Fruit fly (Drosophila melanogaster): ENCODE results near the gene CG12025.

Gene CG12025

dm6 chr3L:1855491-1855890 is 9.7 kb upstream of the CG12025 start, which contains the start of gene CNMa:
TSS of gene CNMa (minus strand) at chr3L:1855591.
- TF ChIP-seq CG9948 (tag; optimal IDR thresholded peaks at IDR 0.05): no peak
- no peak for TF ChIP-seq CG8301 (tag; optimal IDR thresholded peaks at IDR 0.05)
- TF ChIP-seq CG12605 (GFP tag; IDR thresholded peaks at IDR 0.05): no peak
- no peak for TF ChIP-seq CG13204 (GFP tag; optimal IDR thresholded peaks at IDR 0.05)
- TF ChIP-seq CG34367 (tag; optimal IDR thresholded peaks at IDR 0.05): no peak
- no peak for TF ChIP-seq rn (GFP tag; IDR thresholded peaks at IDR 0.05)
- no peak for TF ChIP-seq CG32121 (GFP tag; IDR thresholded peaks at IDR 0.05)
- TF ChIP-seq CG15710 (tag; optimal IDR thresholded peaks at IDR 0.05): no peak
- no peak for TF ChIP-seq gl (tag; optimal IDR thresholded peaks at IDR 0.05)
- TF ChIP-seq CG10348 (GFP tag; IDR thresholded peaks at IDR 0.05): no peak
- no peak for TF ChIP-seq Ets98B (GFP tag; IDR thresholded peaks at IDR 0.05)
- TF ChIP-seq Snoo (tag; optimal IDR thresholded peaks at IDR 0.05): no peak
- no peak for TF ChIP-seq CG17806 (tag; optimal IDR thresholded peaks at IDR 0.05)
- TF ChIP-seq Pif1A (GFP tag; optimal IDR thresholded peaks at IDR 0.05): no peak

dm6 chr3L:1856467-1857350 is 8.5 kb upstream of the CG12025 start, which contains the start of gene CG12024:
TSS of gene CG12024 (plus strand) at chr3L:1857165.
- TF ChIP-seq CG8301 (tag; optimal IDR thresholded peaks at IDR 0.05) (peak; percentile 36), Pif1A (GFP tag; optimal IDR thresholded peaks at IDR 0.05) (peak; percentile 35), CG9948 (tag; optimal IDR thresholded peaks at IDR 0.05) (peak; percentile 37), CG32121 (GFP tag; IDR thresholded peaks at IDR 0.05) (peak; percentile 20; the same call in 1 of the 2 replicates), CG10348 (GFP tag; IDR thresholded peaks at IDR 0.05) (no peak), Ets98B (GFP tag; IDR thresholded peaks at IDR 0.05) (peak; percentile 47; the same call in 1 of the 2 replicates), Snoo (tag; optimal IDR thresholded peaks at IDR 0.05) (peak; percentile 50), CG8159 (tag; optimal IDR thresholded peaks at IDR 0.05) (peak; percentile 62), CG15710 (tag; optimal IDR thresholded peaks at IDR 0.05) (peak; percentile 61), CG13204 (GFP tag; optimal IDR thresholded peaks at IDR 0.05) (no peak), CG17806 (tag; optimal IDR thresholded peaks at IDR 0.05) (peak; percentile 29), CG12605 (GFP tag; IDR thresholded peaks at IDR 0.05) (no peak), CG34367 (tag; optimal IDR thresholded peaks at IDR 0.05) (peak; percentile 22)

- no peak for TF ChIP-seq CG34367 (tag; optimal IDR thresholded peaks at IDR 0.05)
- peak; percentile 20; the same call in 1 of the 2 replicates for TF ChIP-seq CG12605 (GFP tag; IDR thresholded peaks at IDR 0.05)
- peak; percentile 11; the same call in 1 of the 3 replicates for TF ChIP-seq CG4496 (GFP tag; IDR thresholded peaks at IDR 0.05)
- TF ChIP-seq CG9948 (tag; optimal IDR thresholded peaks at IDR 0.05): no peak
- peak; percentile 39 for TF ChIP-seq Pif1B (GFP tag; optimal IDR thresholded peaks at IDR 0.05)
- TF ChIP-seq rn (GFP tag; IDR thresholded peaks at IDR 0.05): no peak
- TF ChIP-seq CG14655 (GFP tag; optimal IDR thresholded peaks at IDR 0.05): no peak
- TF ChIP-seq CG32121 (GFP tag; IDR thresholded peaks at IDR 0.05): no peak
- TF ChIP-seq fd96Ca (GFP tag; IDR thresholded peaks at IDR 0.05): no peak; the same call in 2 of the 3 replicates
- no peak for TF ChIP-seq EcR (GFP tag; optimal IDR thresholded peaks at IDR 0.05)
- no peak for TF ChIP-seq CG8301 (tag; optimal IDR thresholded peaks at IDR 0.05)
- TF ChIP-seq CG17806 (tag; optimal IDR thresholded peaks at IDR 0.05): peak; percentile 23
- no peak for TF ChIP-seq Ets98B (GFP tag; IDR thresholded peaks at IDR 0.05)
- no peak for TF ChIP-seq CG15710 (tag; optimal IDR thresholded peaks at IDR 0.05)
- TF ChIP-seq CG8159 (tag; optimal IDR thresholded peaks at IDR 0.05): no peak
- TF ChIP-seq D1 (tag; optimal IDR thresholded peaks at IDR 0.05): no peak
- no peak for TF ChIP-seq CG10348 (GFP tag; IDR thresholded peaks at IDR 0.05)
- no peak for TF ChIP-seq CG13204 (GFP tag; optimal IDR thresholded peaks at IDR 0.05)
- TF ChIP-seq Snoo (tag; optimal IDR thresholded peaks at IDR 0.05): peak; percentile 62
- peak; percentile 36 for TF ChIP-seq gl (tag; optimal IDR thresholded peaks at IDR 0.05)
- peak; percentile 51 for TF ChIP-seq Pif1A (GFP tag; optimal IDR thresholded peaks at IDR 0.05)
These were observed 5.7 kb upstream of the CG12025 start for dm6 chr3L:1859563-1859962.

dm6 chr3L:1860749-1861148 is 4.5 kb upstream of the CG12025 start:
- TF ChIP-seq Ets98B (GFP tag; IDR thresholded peaks at IDR 0.05) (no peak), D1 (tag; optimal IDR thresholded peaks at IDR 0.05) (no peak), CG14655 (GFP tag; optimal IDR thresholded peaks at IDR 0.05) (no peak), fd96Ca (GFP tag; IDR thresholded peaks at IDR 0.05) (no peak), CG8301 (tag; optimal IDR thresholded peaks at IDR 0.05) (no peak), CG10348 (GFP tag; IDR thresholded peaks at IDR 0.05) (no peak), Pif1A (GFP tag; optimal IDR thresholded peaks at IDR 0.05) (no peak), CG9948 (tag; optimal IDR thresholded peaks at IDR 0.05) (no peak), Snoo (tag; optimal IDR thresholded peaks at IDR 0.05) (no peak), CG4496 (GFP tag; IDR thresholded peaks at IDR 0.05) (no peak), CG12605 (GFP tag; IDR thresholded peaks at IDR 0.05) (no peak), EcR (GFP tag; optimal IDR thresholded peaks at IDR 0.05) (no peak)

dm6 chr3L:1861400-1861793 is 3.8 kb upstream of the CG12025 start:
- TF ChIP-seq CG8301 (tag; optimal IDR thresholded peaks at IDR 0.05): no peak
- TF ChIP-seq CG8159 (tag; optimal IDR thresholded peaks at IDR 0.05): no peak
- no peak for TF ChIP-seq rn (GFP tag; IDR thresholded peaks at IDR 0.05)
- no peak for TF ChIP-seq CG32121 (GFP tag; IDR thresholded peaks at IDR 0.05)
- peak; percentile 32 for TF ChIP-seq CG12605 (GFP tag; IDR thresholded peaks at IDR 0.05)
- TF ChIP-seq EcR (GFP tag; optimal IDR thresholded peaks at IDR 0.05): peak; percentile 54
- no peak for TF ChIP-seq Snoo (tag; optimal IDR thresholded peaks at IDR 0.05)
- peak; percentile 2 for TF ChIP-seq CG14655 (GFP tag; optimal IDR thresholded peaks at IDR 0.05)
- TF ChIP-seq Ets98B (GFP tag; IDR thresholded peaks at IDR 0.05): no peak; the same call in 1 of the 2 replicates

Measured in whole organism, pupa.